Fruit fly (Drosophila melanogaster) whole organism, embryonic: Measurements from ENCODE around the gene CG5445.

Experiments
- CG10209 ChIP-seq: fragments of 200-800 bp; sonication (Bioruptor generic); optimal IDR thresholded peaks from 3 replicates; lab custom pipeline; 2017; ENCODE audit warnings: missing biosample characterization, mild to moderate bottlenecking, missing genetic modification characterization, missing genetic modification reagents
- CG10431 ChIP-seq: fragments of 200-800 bp; sonication (Bioruptor generic); optimal IDR thresholded peaks from 3 replicates; lab custom pipeline; 2018; ENCODE audit warnings: missing biosample characterization, mild to moderate bottlenecking, missing genetic modification characterization
- CG11504 ChIP-seq: fragments of 200-800 bp; sonication (Bioruptor generic); optimal IDR thresholded peaks from 3 replicates; lab custom pipeline; 2019; ENCODE audit warnings: missing biosample characterization, mild to moderate bottlenecking, missing genetic modification characterization, moderate library complexity
- CG11695 ChIP-seq: fragments of 200-800 bp; sonication (Bioruptor generic); IDR thresholded peaks from 3 replicates; pipeline ENCODE4 v1.3.6; 2022; ENCODE audit warnings: missing biosample characterization, missing genetic modification characterization
- CG12071 ChIP-seq: fragments of 200-800 bp; sonication (Bioruptor generic); optimal IDR thresholded peaks from 3 replicates; lab custom pipeline; 2018; ENCODE audit warnings: missing biosample characterization, mild to moderate bottlenecking, missing genetic modification characterization
- CG12104 ChIP-seq: fragments of 200-800 bp; sonication (Bioruptor generic); optimal IDR thresholded peaks from 3 replicates; lab custom pipeline; 2016; ENCODE audit warnings: missing biosample characterization, missing genetic modification characterization
- CG12219 ChIP-seq: fragments of 200-800 bp; sonication (Bioruptor generic); optimal IDR thresholded peaks from 3 replicates; lab custom pipeline; 2018; ENCODE audit warnings: missing biosample characterization, mild to moderate bottlenecking, missing genetic modification characterization
- CG15479 ChIP-seq: fragments of 200-800 bp; sonication (Bioruptor generic); optimal IDR thresholded peaks from 3 replicates; lab custom pipeline; 2019; ENCODE audit warnings: missing biosample characterization, mild to moderate bottlenecking, missing genetic modification characterization, moderate library complexity
- CG15601 ChIP-seq: fragments of 200-800 bp; sonication (Bioruptor generic); optimal IDR thresholded peaks from 3 replicates; lab custom pipeline; 2019; ENCODE audit warnings: missing biosample characterization, mild to moderate bottlenecking, missing genetic modification characterization, moderate library complexity
- CG1603 ChIP-seq: fragments of 200-800 bp; sonication (Bioruptor generic); optimal IDR thresholded peaks from 2 replicates; lab custom pipeline; 2019; ENCODE audit warnings: missing biosample characterization, mild to moderate bottlenecking, missing genetic modification characterization, moderate library complexity
- CG18764 ChIP-seq: fragments of 200-800 bp; sonication (Bioruptor generic); optimal IDR thresholded peaks from 3 replicates; lab custom pipeline; 2016; ENCODE audit warnings: missing biosample characterization, missing genetic modification characterization
- CG3163 ChIP-seq: fragments of 200-800 bp; sonication (Bioruptor generic); optimal IDR thresholded peaks from 3 replicates; lab custom pipeline; 2016; ENCODE audit warnings: missing biosample characterization, missing genetic modification characterization
- CG3407 ChIP-seq: fragments of 200-800 bp; sonication (Bioruptor generic); optimal IDR thresholded peaks from 2 replicates; lab custom pipeline; 2018; ENCODE audit warnings: missing biosample characterization, mild to moderate bottlenecking, missing genetic modification characterization
- CG34376 ChIP-seq: fragments of 200-800 bp; sonication (Bioruptor generic); optimal IDR thresholded peaks from 2 replicates; lab custom pipeline; 2018; ENCODE audit warnings: missing biosample characterization, mild to moderate bottlenecking, missing genetic modification characterization
- CG3726 ChIP-seq: fragments of 200-800 bp; sonication (Bioruptor generic); IDR thresholded peaks from 3 replicates; pipeline ENCODE4, ENCODE4 v1.3.6; 2022; ENCODE audit warnings: missing biosample characterization, missing genetic modification characterization
- CG3847 ChIP-seq: fragments of 200-800 bp; sonication (Bioruptor generic); IDR thresholded peaks from 2 replicates; pipeline ENCODE4 v1.3.6; 2022; ENCODE audit warnings: missing biosample characterization, missing genetic modification characterization
- CG5245 ChIP-seq: fragments of 200-800 bp; sonication (Bioruptor generic); optimal IDR thresholded peaks from 3 replicates; lab custom pipeline; 2016; ENCODE audit warnings: missing biosample characterization, missing genetic modification characterization
- CG7928 ChIP-seq: fragments of 200-800 bp; sonication (Bioruptor generic); optimal IDR thresholded peaks from 2 replicates; lab custom pipeline; 2017; ENCODE audit warnings: missing biosample characterization, mild to moderate bottlenecking, missing genetic modification characterization
- CG7963 ChIP-seq: fragments of 200-800 bp; sonication (Bioruptor generic); IDR thresholded peaks from 3 replicates; pipeline ENCODE4 v1.3.6; 2022; ENCODE audit warnings: missing biosample characterization, missing genetic modification characterization; ENCODE audit not compliant: partially characterized antibody
- CG9797 ChIP-seq: fragments of 200-800 bp; sonication (Bioruptor generic); optimal IDR thresholded peaks from 3 replicates; lab custom pipeline; 2018; ENCODE audit warnings: missing biosample characterization, mild to moderate bottlenecking, missing genetic modification characterization
- CG9932 ChIP-seq: fragments of 200-800 bp; sonication (Bioruptor generic); IDR thresholded peaks from 2 replicates; pipeline ENCODE4 v1.3.6; 2022; ENCODE audit warnings: missing biosample characterization, missing genetic modification characterization
- Doc2 ChIP-seq: fragments of 200-800 bp; sonication (Bioruptor generic); IDR thresholded peaks from 2 replicates; pipeline ENCODE4 v1.3.6; 2022; ENCODE audit warnings: missing biosample characterization, missing genetic modification characterization
- Doc3 ChIP-seq: fragments of 200-800 bp; sonication (Bioruptor generic); IDR thresholded peaks from 3 replicates; pipeline ENCODE4 v1.3.6; 2022; ENCODE audit warnings: missing biosample characterization, missing genetic modification characterization; ENCODE audit not compliant: partially characterized antibody
- E2f2 ChIP-seq: fragments of 200-800 bp; sonication (Bioruptor generic); IDR thresholded peaks from 2 replicates; pipeline ENCODE4 v1.3.6; 2022; ENCODE audit warnings: missing biosample characterization, missing genetic modification characterization
- HLHmδ ChIP-seq: fragments of 200-800 bp; sonication (Bioruptor generic); optimal IDR thresholded peaks from 2 replicates; lab custom pipeline; 2018; ENCODE audit warnings: missing biosample characterization, mild to moderate bottlenecking, missing genetic modification characterization, moderate library complexity
- Hand ChIP-seq: fragments of 200-800 bp; sonication (Bioruptor generic); optimal IDR thresholded peaks from 2 replicates; lab custom pipeline; 2017; ENCODE audit warnings: mild to moderate bottlenecking, missing biosample characterization, missing genetic modification reagents, missing genetic modification characterization
- Hr51 ChIP-seq, 2 experiments: fragments of 200-800 bp; sonication (Bioruptor generic); optimal IDR thresholded peaks; 2 replicates in 1 of 2; 3 replicates in 1 of 2; lab custom pipeline; 2016 to 2018; ENCODE audit warnings: missing biosample characterization in 2 of 2, missing genetic modification characterization in 2 of 2, mild to moderate bottlenecking in 1 of 2, moderate library complexity in 1 of 2
- PHDP ChIP-seq: fragments of 200-800 bp; sonication (Bioruptor generic); optimal IDR thresholded peaks from 3 replicates; lab custom pipeline; 2018; ENCODE audit warnings: missing biosample characterization, mild to moderate bottlenecking, missing genetic modification characterization, moderate library complexity
- Ptx1 ChIP-seq: fragments of 200-800 bp; sonication (Bioruptor generic); IDR thresholded peaks from 2 replicates; pipeline ENCODE4 v1.3.6; 2022; ENCODE audit warnings: missing biosample characterization, missing genetic modification characterization
- Rfx ChIP-seq: fragments of 200-800 bp; sonication (Bioruptor generic); IDR thresholded peaks from 2 replicates; pipeline ENCODE4 v1.3.6; 2022; ENCODE audit warnings: missing biosample characterization, missing genetic modification characterization
- ara ChIP-seq: fragments of 200-800 bp; sonication (Bioruptor generic); IDR thresholded peaks from 2 replicates; pipeline ENCODE4 v1.3.6; 2022; ENCODE audit warnings: missing biosample characterization, missing genetic modification characterization
- caup ChIP-seq: fragments of 200-800 bp; sonication (Bioruptor generic); optimal IDR thresholded peaks from 3 replicates; lab custom pipeline; 2017; ENCODE audit warnings: missing biosample characterization, mild to moderate bottlenecking, missing genetic modification characterization, moderate library complexity; ENCODE audit not compliant: severe bottlenecking
- cg ChIP-seq: fragments of 200-800 bp; sonication (Bioruptor generic); optimal IDR thresholded peaks from 3 replicates; lab custom pipeline; 2019; ENCODE audit warnings: missing biosample characterization, mild to moderate bottlenecking, missing genetic modification characterization, moderate library complexity
- chif ChIP-seq, 2 experiments: fragments of 200-800 bp; sonication (Bioruptor generic); optimal IDR thresholded peaks; 3 replicates each; lab custom pipeline; 2016; ENCODE audit warnings: missing biosample characterization in 2 of 2, missing genetic modification characterization in 2 of 2
- chinmo ChIP-seq: fragments of 200-800 bp; sonication (Bioruptor generic); IDR thresholded peaks from 4 replicates; pipeline ENCODE4 v1.3.6; 2022; ENCODE audit warnings: missing biosample characterization, missing genetic modification characterization; ENCODE audit not compliant: partially characterized antibody
- dm ChIP-seq: fragments of 200-800 bp; sonication (Bioruptor generic); optimal IDR thresholded peaks from 3 replicates; lab custom pipeline; 2016; ENCODE audit warnings: missing biosample characterization, missing genetic modification characterization
- dpn ChIP-seq, 2 experiments: fragments of 200-800 bp; sonication (Bioruptor generic); optimal IDR thresholded peaks; 3 replicates each; lab custom pipeline; 2016; ENCODE audit warnings: missing biosample characterization in 2 of 2, missing genetic modification characterization in 2 of 2
- esg ChIP-seq: fragments of 200-800 bp; sonication (Bioruptor generic); conservative IDR thresholded peaks from 2 replicates; pipeline ENCODE4 v1.3.6; 2022; ENCODE audit warnings: missing biosample characterization, missing genetic modification characterization
- eve ChIP-seq, 2 experiments: fragments of >200 bp; optimal IDR thresholded peaks; 2 replicates each; lab custom pipeline; 2017; ENCODE audit warnings: missing biosample characterization in 2 of 2, missing genetic modification characterization in 2 of 2
- kah ChIP-seq: fragments of 200-800 bp; sonication (Bioruptor generic); optimal IDR thresholded peaks from 2 replicates; lab custom pipeline; 2018; ENCODE audit warnings: missing biosample characterization, mild to moderate bottlenecking, missing genetic modification characterization
- lov ChIP-seq, 2 experiments: fragments of 200-800 bp in 1 of 2; fragments of >200 bp in 1 of 2; sonication (Bioruptor generic) in 1 of 2; IDR thresholded peaks in 1 of 2; optimal IDR thresholded peaks in 1 of 2; 2 replicates in 1 of 2; 3 replicates in 1 of 2; pipeline versions ENCODE4 v1.3.6 to Lab custom; 2017 to 2022; ENCODE audit warnings: missing biosample characterization in 1 of 2, missing genetic modification characterization in 1 of 2
- nerfin-1 ChIP-seq: fragments of 200-800 bp; sonication (Bioruptor generic); optimal IDR thresholded peaks from 3 replicates; lab custom pipeline; 2019; ENCODE audit warnings: missing biosample characterization, mild to moderate bottlenecking, missing genetic modification characterization, moderate library complexity
- pfk ChIP-seq: fragments of 200-800 bp; sonication (Bioruptor generic); optimal IDR thresholded peaks from 2 replicates; lab custom pipeline; 2018; ENCODE audit warnings: missing biosample characterization, mild to moderate bottlenecking, missing genetic modification characterization, moderate library complexity
- phol ChIP-seq: fragments of 200-800 bp; sonication (Bioruptor generic); optimal IDR thresholded peaks from 3 replicates; lab custom pipeline; 2018; ENCODE audit warnings: missing biosample characterization, mild to moderate bottlenecking, missing genetic modification characterization, moderate library complexity
- pzg ChIP-seq: fragments of 200-800 bp; sonication (Bioruptor generic); optimal IDR thresholded peaks from 3 replicates; lab custom pipeline; 2018; ENCODE audit warnings: missing biosample characterization, mild to moderate bottlenecking, missing genetic modification characterization, moderate library complexity
- sens ChIP-seq: fragments of 200-800 bp; sonication (Bioruptor generic); peaks from one replicate; lab custom pipeline; 2016; ENCODE audit warnings: missing biosample characterization, missing genetic modification characterization
- ssp ChIP-seq: fragments of 200-800 bp; sonication (Bioruptor generic); IDR thresholded peaks from 2 replicates; pipeline ENCODE4 v1.3.6; 2022; ENCODE audit warnings: missing biosample characterization, missing genetic modification characterization
- unpg ChIP-seq: fragments of 200-800 bp; sonication (Bioruptor generic); optimal IDR thresholded peaks from 3 replicates; lab custom pipeline; 2018; ENCODE audit warnings: missing biosample characterization, mild to moderate bottlenecking, missing genetic modification characterization, moderate library complexity

Gene CG5445

DNA sequence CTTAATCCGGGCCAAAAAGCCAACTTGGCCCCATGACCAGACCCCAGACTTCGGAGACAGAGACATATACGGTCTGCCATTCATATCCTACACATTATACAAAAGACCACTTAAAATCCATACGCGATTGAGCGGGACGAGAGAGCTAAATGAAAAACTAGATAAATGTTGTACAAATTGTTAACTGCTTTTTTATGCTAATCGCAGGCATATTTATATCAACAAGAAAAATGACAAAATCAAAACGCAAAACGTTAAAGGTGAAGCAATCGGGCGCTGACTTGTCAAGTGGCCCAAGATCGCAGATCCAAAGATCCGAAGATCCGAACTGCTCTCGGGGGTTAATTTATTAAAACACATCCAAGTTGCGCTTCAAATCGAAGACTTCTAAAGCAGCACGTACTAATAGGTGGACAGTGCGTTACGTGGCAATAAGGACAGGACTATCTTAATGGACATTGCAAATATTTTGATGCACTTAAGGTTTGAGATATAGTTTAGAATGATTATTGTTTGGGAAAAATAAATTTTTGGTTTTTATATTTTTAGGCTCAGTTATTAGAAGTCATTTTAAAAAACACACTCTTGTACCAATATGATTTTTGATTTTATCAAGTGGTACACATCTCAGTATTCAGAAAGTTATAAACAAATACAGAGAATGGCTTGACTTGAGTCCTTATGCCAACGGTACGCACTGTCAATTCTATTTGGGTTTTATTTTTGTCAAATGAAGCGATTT, 47.8 kb downstream of the CG5445 start (continued):
- TF ChIP-seq CG12104, result peak; percentile 5
- TF ChIP-seq ssp, result no peak
- TF ChIP-seq Doc3, result no peak
- TF ChIP-seq esg, result 0 out of 2 replicates have a peak, but pooled peaks have one; percentile 10
- TF ChIP-seq caup (GFP tag; lab: Kevin White, UChicago), result no peak
- TF ChIP-seq PHDP (tag; lab: Kevin White, UChicago), result no peak
- peak; percentile 68 for TF ChIP-seq Rfx (GFP tag; lab: Robert Waterston, UW)
- TF ChIP-seq CG18764 (GFP tag; lab: Kevin White, UChicago), result peak; percentile 8
- no peak for TF ChIP-seq nerfin-1 (tag; lab: Kevin White, UChicago)
- no peak for TF ChIP-seq chif (GFP tag; optimal IDR thresholded peaks at IDR 0.05; lab: Kevin White, UChicago)
- TF ChIP-seq CG3407 (GFP tag; lab: Kevin White, UChicago), result no peak
- TF ChIP-seq Hr51 (GFP tag; optimal IDR thresholded peaks at IDR 0.05; lab: Kevin White, UChicago), result peak in 1 of 2 experiments; percentile 59
- TF ChIP-seq cg (GFP tag; lab: Kevin White, UChicago), result no peak
- peak in 1 of 2 experiments; percentile 73 for TF ChIP-seq eve (GFP tag; optimal IDR thresholded peaks at IDR 0.05; lab: Kevin White, UChicago)
- TF ChIP-seq chinmo (GFP tag; lab: Robert Waterston, UW), result peak; percentile 40; the same call in 1 of the 4 replicates
- peak; percentile 3 for TF ChIP-seq CG12071 (GFP tag; lab: Kevin White, UChicago)
- no peak for TF ChIP-seq CG5245 (GFP tag; lab: Kevin White, UChicago)
- peak; percentile 13 for TF ChIP-seq CG34376
- TF ChIP-seq CG15601 (tag; lab: Kevin White, UChicago), result no peak
- peak; percentile 4 for TF ChIP-seq CG7928 (GFP tag; lab: Kevin White, UChicago)
- peak; percentile 61 for TF ChIP-seq CG10209 (GFP tag; lab: Kevin White, UChicago)
- TF ChIP-seq CG7963, result no peak
- TF ChIP-seq HLHmδ, result no peak
- no peak for TF ChIP-seq CG1603 (tag; lab: Kevin White, UChicago)
- 0 out of 2 replicates have a peak, but pooled peaks have one; percentile 33 for TF ChIP-seq CG3847 (GFP tag; lab: Robert Waterston, UW)
- no peak for TF ChIP-seq pfk (GFP tag; lab: Kevin White, UChicago)
- TF ChIP-seq sens (GFP tag; lab: Kevin White, UChicago), result peak; percentile 64
- TF ChIP-seq dpn (GFP tag; optimal IDR thresholded peaks at IDR 0.05; lab: Kevin White, UChicago), result peak; percentile 16 to 44
- no peak for TF ChIP-seq lov (optimal IDR thresholded peaks at IDR 0.05; lab: Kevin White, UChicago)
- TF ChIP-seq lov (GFP tag; IDR thresholded peaks at IDR 0.05; lab: Robert Waterston, UW), result no peak
- TF ChIP-seq kah (GFP tag; lab: Kevin White, UChicago), result no peak
- TF ChIP-seq ara (GFP tag; lab: Robert Waterston, UW), result no peak
- TF ChIP-seq Doc2 (GFP tag; lab: Robert Waterston, UW), result no peak
- no peak for TF ChIP-seq CG15479
- no peak for TF ChIP-seq pzg (GFP tag; lab: Kevin White, UChicago)
- no peak for TF ChIP-seq CG10431 (GFP tag; lab: Kevin White, UChicago)
- peak; percentile 23 for TF ChIP-seq CG12219 (GFP tag; lab: Kevin White, UChicago)
- peak; percentile 45 for TF ChIP-seq unpg (GFP tag; lab: Kevin White, UChicago)
- TF ChIP-seq CG9797 (GFP tag; lab: Kevin White, UChicago), result no peak
- TF ChIP-seq phol (tag; lab: Kevin White, UChicago), result peak; percentile 48
- no peak for TF ChIP-seq CG3726 (GFP tag; lab: Robert Waterston, UW)
- TF ChIP-seq CG3163, result no peak
- peak; percentile 40 for TF ChIP-seq Ptx1 (GFP tag; lab: Robert Waterston, UW)
- TF ChIP-seq CG11695, result peak; percentile 80; the same call in 2 of the 3 replicates
- TF ChIP-seq dm (GFP tag; lab: Kevin White, UChicago), result no peak
- TF ChIP-seq CG11504 (tag; lab: Kevin White, UChicago), result peak; percentile 73
- TF ChIP-seq Hand, result no peak
- TF ChIP-seq E2f2 (GFP tag; lab: Robert Waterston, UW), result no peak
- peak; percentile 62 for TF ChIP-seq CG9932 (GFP tag; lab: Robert Waterston, UW)
